Worm (Caenorhabditis elegans) whole organism, L4/young adult: Measurements from ENCODE around the gene R10E4.6.

Experiments
- W03F9.2 ChIP-seq: fragments of 150-350 bp; optimal IDR thresholded peaks from 2 replicates; lab custom pipeline; 2014; ENCODE audit warnings: missing biosample characterization, missing genetic modification characterization
- dao-5 ChIP-seq: sonication (generic microtip); optimal IDR thresholded peaks from 2 replicates; lab custom pipeline; 2016; ENCODE audit warnings: missing genotype, missing genetic modification characterization, moderate library complexity, missing compliant biosample characterization
- him-1 ChIP-seq: sonication (generic microtip); optimal IDR thresholded peaks from 2 replicates; lab custom pipeline; 2016; ENCODE audit warnings: missing genotype, missing genetic modification reagents, missing genetic modification characterization, missing compliant biosample characterization

Gene R10E4.6

ce11 chrIII:4293108-4293507, at the start of gene R10E4.6:
R10E4.6 (plus strand) TSS chrIII:4293408.
- TF ChIP-seq dao-5 (tag; lab: Kevin White, UChicago) = no peak
- no peak for TF ChIP-seq him-1 (tag; lab: Kevin White, UChicago)
- no peak for TF ChIP-seq W03F9.2 (tag; lab: Kevin White, UChicago)

- TF ChIP-seq dao-5 (tag; lab: Kevin White, UChicago) (no peak), him-1 (tag; lab: Kevin White, UChicago) (no peak), W03F9.2 (tag; lab: Kevin White, UChicago) (no peak)
These were observed 49.7 kb upstream of the R10E4.6 start, which contains the start of gene mrpl-21 for ce11 chrIII:4243461-4243860. mrpl-21 (minus strand) TSS chrIII:4243561.

ce11 chrIII:4244285-4244684, 48.9 kb upstream of the R10E4.6 start, which contains the start of gene zhit-2:
zhit-2 (minus strand) TSS chrIII:4244385.
- TF ChIP-seq dao-5 (tag; lab: Kevin White, UChicago) = no peak
- TF ChIP-seq W03F9.2 (tag; lab: Kevin White, UChicago) = no peak
- no peak for TF ChIP-seq him-1 (tag; lab: Kevin White, UChicago)

ce11 chrIII:4247571-4247970, 45.6 kb upstream of the R10E4.6 start, which contains the start of gene Y44F5A.1:
Y44F5A.1 (minus strand) TSS chrIII:4247671.
- no peak for TF ChIP-seq dao-5 (tag; lab: Kevin White, UChicago)
- TF ChIP-seq W03F9.2 (tag; lab: Kevin White, UChicago) = no peak
- no peak for TF ChIP-seq him-1 (tag; lab: Kevin White, UChicago)

- TF ChIP-seq him-1 (tag; lab: Kevin White, UChicago) (no peak), dao-5 (tag; lab: Kevin White, UChicago) (no peak), W03F9.2 (tag; lab: Kevin White, UChicago) (no peak)
These were observed 35.3 kb upstream of the R10E4.6 start for ce11 chrIII:4257896-4258295.

ce11 chrIII:4263048-4263447, 30.2 kb upstream of the R10E4.6 start, which contains the start of gene T08A11.1:
T08A11.1 (minus strand) TSS chrIII:4263148.
- TF ChIP-seq dao-5 (tag; lab: Kevin White, UChicago) (no peak), W03F9.2 (tag; lab: Kevin White, UChicago) (no peak), him-1 (tag; lab: Kevin White, UChicago) (no peak)

ce11 chrIII:4265892-4266291, 27.3 kb upstream of the R10E4.6 start:
- TF ChIP-seq dao-5 (tag; lab: Kevin White, UChicago) (no peak), him-1 (tag; lab: Kevin White, UChicago) (no peak)

- TF ChIP-seq W03F9.2 (tag; lab: Kevin White, UChicago) = peak; percentile 64
- TF ChIP-seq dao-5 (tag; lab: Kevin White, UChicago) = no peak
- no peak for TF ChIP-seq him-1 (tag; lab: Kevin White, UChicago)
These were observed 23.8 kb upstream of the R10E4.6 start, which contains the start of the genes sftb-1 and R10E4.1 for ce11 chrIII:4269220-4269935. sftb-1 (minus strand) TSS chrIII:4269270. R10E4.1 (plus strand) TSS chrIII:4269743.

ce11 chrIII:4271059-4271458, 22.1 kb upstream of the R10E4.6 start:
- TF ChIP-seq dao-5 (tag; lab: Kevin White, UChicago) (no peak), W03F9.2 (tag; lab: Kevin White, UChicago) (no peak), him-1 (tag; lab: Kevin White, UChicago) (no peak)

- TF ChIP-seq W03F9.2 (tag; lab: Kevin White, UChicago) (no peak), him-1 (tag; lab: Kevin White, UChicago) (no peak), dao-5 (tag; lab: Kevin White, UChicago) (no peak)
These were observed 20.3 kb upstream of the R10E4.6 start for ce11 chrIII:4272864-4273263.

ce11 chrIII:4274524-4274923, 18.7 kb upstream of the R10E4.6 start:
- TF ChIP-seq dao-5 (tag; lab: Kevin White, UChicago) = no peak
- no peak for TF ChIP-seq him-1 (tag; lab: Kevin White, UChicago)
- TF ChIP-seq W03F9.2 (tag; lab: Kevin White, UChicago) = no peak

ce11 chrIII:4275704-4276103, 17.5 kb upstream of the R10E4.6 start:
- TF ChIP-seq him-1 (tag; lab: Kevin White, UChicago) = no peak
- TF ChIP-seq W03F9.2 (tag; lab: Kevin White, UChicago) = no peak
- no peak for TF ChIP-seq dao-5 (tag; lab: Kevin White, UChicago)

- TF ChIP-seq him-1 (tag; lab: Kevin White, UChicago) (no peak), W03F9.2 (tag; lab: Kevin White, UChicago) (no peak), dao-5 (tag; lab: Kevin White, UChicago) (no peak)
These were observed 16.9 kb upstream of the R10E4.6 start for ce11 chrIII:4276277-4276676.

ce11 chrIII:4277762-4278161, 15.4 kb upstream of the R10E4.6 start:
- no peak for TF ChIP-seq W03F9.2 (tag; lab: Kevin White, UChicago)
- TF ChIP-seq dao-5 (tag; lab: Kevin White, UChicago) = no peak
- TF ChIP-seq him-1 (tag; lab: Kevin White, UChicago) = no peak
